Worm (Caenorhabditis elegans) whole organism, young adult: ENCODE results near the gene ddl-2.

Source experiments
- F37B4.10 ChIP-seq: fragments of 200-800 bp; sonication (Bioruptor generic); IDR thresholded peaks from 2 replicates; pipeline ENCODE4 v1.3.6; 2022; ENCODE audit warnings: missing genetic modification characterization, missing compliant biosample characterization
- K11D2.4 ChIP-seq: fragments of 200-800 bp; sonication (Bioruptor generic); IDR thresholded peaks from 2 replicates; pipeline ENCODE4 v1.3.6; 2022; ENCODE audit warnings: missing genetic modification reagents, missing genetic modification characterization, missing compliant biosample characterization
- bed-1 ChIP-seq: fragments of 200-800 bp; sonication (Bioruptor generic); IDR thresholded peaks from 2 replicates; pipeline ENCODE4 v1.3.6; 2022; ENCODE audit warnings: missing genetic modification reagents, missing genetic modification characterization, missing compliant biosample characterization
- hlh-26 ChIP-seq: fragments of 200-800 bp; sonication (Bioruptor generic); conservative IDR thresholded peaks from 2 replicates; pipeline ENCODE4 v1.3.6; 2022; ENCODE audit warnings: missing genetic modification reagents, missing genetic modification characterization, missing compliant biosample characterization
- lin-35 ChIP-seq, 3 experiments: fragments of 150-350 bp in 2 of 3; sonication (generic microtip) in 1 of 3; optimal IDR thresholded peaks; 2 replicates each; lab custom pipeline; 2014 to 2018; ENCODE audit warnings: missing biosample characterization in 3 of 3, missing genetic modification characterization in 3 of 3, missing genetic modification reagents in 3 of 3
- tlf-1 ChIP-seq: fragments of 200-800 bp; sonication (Bioruptor generic); optimal IDR thresholded peaks from 2 replicates; lab custom pipeline; 2018; ENCODE audit warnings: mild to moderate bottlenecking, missing genetic modification characterization, missing compliant biosample characterization
- unc-130 ChIP-seq: sonication (generic microtip); optimal IDR thresholded peaks from 2 replicates; lab custom pipeline; 2016; ENCODE audit warnings: missing genetic modification reagents, missing genetic modification characterization, missing compliant biosample characterization

DNA sequence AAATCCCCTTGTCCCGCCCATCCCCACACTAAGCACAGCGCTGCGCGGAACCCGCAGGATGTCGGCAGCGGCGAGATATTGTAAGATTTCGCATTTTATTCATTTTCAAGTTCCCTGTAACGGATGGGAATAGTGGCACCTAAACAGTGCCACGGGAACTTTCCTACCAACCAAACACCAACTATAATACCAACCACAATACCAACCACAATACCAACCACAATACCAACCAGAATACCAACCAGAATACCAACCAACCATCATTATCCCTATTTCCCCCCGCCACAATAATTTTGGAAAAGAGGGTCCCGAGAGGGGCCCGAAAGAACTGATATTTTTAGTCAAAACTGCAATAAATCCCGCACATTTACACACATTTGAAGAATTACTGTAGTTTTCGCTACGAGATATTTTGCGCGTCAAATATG lies 25.5 kb downstream of the ddl-2 start:
- TF ChIP-seq F37B4.10 (GFP tag; lab: Robert Waterston, UW), result no peak
- TF ChIP-seq tlf-1 (GFP tag; lab: Kevin White, UChicago), result no peak
- TF ChIP-seq lin-35 (GFP tag; optimal IDR thresholded peaks at IDR 0.05; lab: Kevin White, UChicago), result no peak
- no peak for TF ChIP-seq hlh-26 (GFP tag; lab: Robert Waterston, UW)
- TF ChIP-seq bed-1 (GFP tag; lab: Robert Waterston, UW), result no peak
- TF ChIP-seq unc-130, result peak; percentile 67
- TF ChIP-seq K11D2.4 (GFP tag; lab: Robert Waterston, UW), result no peak
